Worm (Caenorhabditis elegans) whole organism, L4/young adult: ENCODE data around the gene C53A3.1.

Experiments
- W03F9.2 ChIP-seq: fragments of 150-350 bp; optimal IDR thresholded peaks from 2 replicates; lab custom pipeline; 2014; ENCODE audit warnings: missing biosample characterization, missing genetic modification characterization
- dao-5 ChIP-seq: sonication (generic microtip); optimal IDR thresholded peaks from 2 replicates; lab custom pipeline; 2016; ENCODE audit warnings: missing genotype, missing genetic modification characterization, moderate library complexity, missing compliant biosample characterization
- him-1 ChIP-seq: sonication (generic microtip); optimal IDR thresholded peaks from 2 replicates; lab custom pipeline; 2016; ENCODE audit warnings: missing genotype, missing genetic modification reagents, missing genetic modification characterization, missing compliant biosample characterization

C53A3.1 gene

ce11 chrV:5726463-5726862 is 33.6 kb downstream of the C53A3.1 start, which contains the start of gene K09H11.4:
Gene K09H11.4, minus strand, starts transcription at chrV:5726563.
- TF ChIP-seq dao-5 (no peak), him-1 (no peak), W03F9.2 (no peak)

ce11 chrV:5724395-5724794 is 35.6 kb downstream of the C53A3.1 start:
- TF ChIP-seq him-1 (no peak), W03F9.2 (no peak)

- TF ChIP-seq him-1 (no peak), W03F9.2 (no peak)
Observed at ce11 chrV:5722093-5722492, 37.9 kb downstream of the C53A3.1 start.

- no peak for TF ChIP-seq him-1
- peak; percentile 66 for TF ChIP-seq W03F9.2
Observed at ce11 chrV:5717237-5717935, 42.6 kb downstream of the C53A3.1 start, which contains the start of gene rga-3. Gene rga-3, plus strand, starts transcription at chrV:5717885.

- no peak for TF ChIP-seq dao-5
- TF ChIP-seq him-1 = no peak
- no peak for TF ChIP-seq W03F9.2
Observed at ce11 chrV:5716508-5716907, 43.5 kb downstream of the C53A3.1 start, which contains the start of gene K09H11.9. Gene K09H11.9, minus strand, starts transcription at chrV:5716608.

ce11 chrV:5713510-5713909 is 46.5 kb downstream of the C53A3.1 start:
- no peak for TF ChIP-seq him-1
- no peak for TF ChIP-seq W03F9.2
- TF ChIP-seq dao-5 = no peak

ce11 chrV:5712652-5713051 is 47.4 kb downstream of the C53A3.1 start, which contains the start of gene gcst-1:
Gene gcst-1, plus strand, starts transcription at chrV:5712928.
- no peak for TF ChIP-seq him-1
- TF ChIP-seq W03F9.2 = no peak
- TF ChIP-seq dao-5 = no peak

ce11 chrV:5712189-5712588 is 47.8 kb downstream of the C53A3.1 start:
- TF ChIP-seq him-1 = no peak
- TF ChIP-seq W03F9.2 = no peak
- no peak for TF ChIP-seq dao-5
